Worm (Caenorhabditis elegans) whole organism, L3 larva: Measurements from ENCODE around the gene K07C11.8.

Experiments
- R02D3.7 ChIP-seq: fragments of 150-350 bp; optimal IDR thresholded peaks from 2 replicates; lab custom pipeline; 2014; ENCODE audit warnings: missing biosample characterization, missing genetic modification characterization
- ama-1 ChIP-seq: fragments of 150-350 bp; optimal IDR thresholded peaks from 2 replicates; lab custom pipeline; 2018
- ceh-28 ChIP-seq: fragments of 150-350 bp; optimal IDR thresholded peaks from 2 replicates; lab custom pipeline; 2014; ENCODE audit warnings: missing biosample characterization, missing genetic modification reagents, missing genetic modification characterization
- ceh-82 ChIP-seq: fragments of 150-350 bp; optimal IDR thresholded peaks from 2 replicates; lab custom pipeline; 2014; ENCODE audit warnings: missing biosample characterization, missing genetic modification characterization
- egl-5 ChIP-seq: fragments of 150-350 bp; optimal IDR thresholded peaks from 2 replicates; lab custom pipeline; 2017; ENCODE audit warnings: missing biosample characterization, missing genetic modification reagents, missing genetic modification characterization, inconsistent platforms
- elt-2 ChIP-seq: sonication (generic microtip); optimal IDR thresholded peaks from 2 replicates; lab custom pipeline; 2016; ENCODE audit warnings: missing genetic modification reagents, mild to moderate bottlenecking, missing genetic modification characterization, missing compliant biosample characterization
- elt-3 ChIP-seq, 3 experiments: fragments of 150-350 bp in 1 of 3; sonication (generic microtip) in 2 of 3; optimal IDR thresholded peaks; 2 replicates in 2 of 3; 4 replicates in 1 of 3; lab custom pipeline; 2014 to 2017; ENCODE audit warnings: missing biosample characterization in 3 of 3, missing genetic modification characterization in 3 of 3
- eor-1 ChIP-seq, 2 experiments: fragments of 150-350 bp; optimal IDR thresholded peaks; 2 replicates each; lab custom pipeline; 2014 to 2018; ENCODE audit warnings: missing biosample characterization in 2 of 2, missing genetic modification characterization in 2 of 2
- fkh-10 ChIP-seq: sonication (generic microtip); optimal IDR thresholded peaks from 2 replicates; lab custom pipeline; 2017; ENCODE audit warnings: missing biosample characterization, missing genetic modification reagents, missing genetic modification characterization
- fkh-2 ChIP-seq: fragments of 150-350 bp; optimal IDR thresholded peaks from 2 replicates; lab custom pipeline; 2014; ENCODE audit warnings: missing biosample characterization, missing genetic modification reagents, missing genetic modification characterization
- hmg-11 ChIP-seq: sonication (generic microtip); optimal IDR thresholded peaks from 2 replicates; lab custom pipeline; 2016; ENCODE audit warnings: missing genetic modification characterization, missing compliant biosample characterization
- jun-1 ChIP-seq: fragments of 150-350 bp; optimal IDR thresholded peaks from 2 replicates; lab custom pipeline; 2014; ENCODE audit warnings: missing biosample characterization, missing genetic modification reagents, missing genetic modification characterization
- lin-15B ChIP-seq: fragments of 150-350 bp; optimal IDR thresholded peaks from 2 replicates; lab custom pipeline; 2014; ENCODE audit warnings: missing biosample characterization, missing genetic modification characterization
- lin-39 ChIP-seq: fragments of 150-350 bp; optimal IDR thresholded peaks from 2 replicates; lab custom pipeline; 2018; ENCODE audit warnings: missing biosample characterization, missing genetic modification reagents, missing genetic modification characterization
- lsy-12 ChIP-seq: sonication (generic microtip); optimal IDR thresholded peaks from 2 replicates; lab custom pipeline; 2016; ENCODE audit warnings: mild to moderate bottlenecking, missing genetic modification characterization, missing compliant biosample characterization
- mdl-1 ChIP-seq: fragments of 150-350 bp; optimal IDR thresholded peaks from 2 replicates; lab custom pipeline; 2014; ENCODE audit warnings: missing biosample characterization, missing genetic modification characterization
- mml-1 ChIP-seq: fragments of 150-350 bp; sonication (generic microtip); optimal IDR thresholded peaks from 3 replicates; lab custom pipeline; 2014; ENCODE audit warnings: missing biosample characterization, missing genetic modification characterization
- nfya-1 ChIP-seq: sonication (generic microtip); optimal IDR thresholded peaks from 2 replicates; lab custom pipeline; 2017; ENCODE audit warnings: missing genetic modification characterization, mild to moderate bottlenecking, missing compliant biosample characterization, antibody characterized with exemption, moderate library complexity; ENCODE audit not compliant: insufficient read depth
- nhr-11 ChIP-seq: fragments of 150-350 bp; optimal IDR thresholded peaks from 2 replicates; lab custom pipeline; 2014; ENCODE audit warnings: missing biosample characterization, missing genetic modification characterization
- nhr-23 ChIP-seq: fragments of 150-350 bp; optimal IDR thresholded peaks from 2 replicates; lab custom pipeline; 2014; ENCODE audit warnings: missing biosample characterization, missing genetic modification reagents, missing genetic modification characterization
- nhr-25 ChIP-seq: sonication (generic microtip); optimal IDR thresholded peaks from 2 replicates; lab custom pipeline; 2017; ENCODE audit warnings: missing biosample characterization, missing genetic modification characterization
- nhr-43 ChIP-seq: sonication (generic microtip); optimal IDR thresholded peaks from 2 replicates; lab custom pipeline; 2016; ENCODE audit warnings: mild to moderate bottlenecking, missing genetic modification characterization, missing compliant biosample characterization; ENCODE audit not compliant: poor library complexity, severe bottlenecking
- nhr-67 ChIP-seq: fragments of 150-350 bp; optimal IDR thresholded peaks from 2 replicates; lab custom pipeline; 2014; ENCODE audit warnings: missing biosample characterization, missing genetic modification characterization
- nhr-76 ChIP-seq: fragments of 150-350 bp; sonication (generic microtip); optimal IDR thresholded peaks from 5 replicates; lab custom pipeline; 2014; ENCODE audit warnings: missing biosample characterization, missing genetic modification characterization
- nhr-77 ChIP-seq: fragments of 150-350 bp; optimal IDR thresholded peaks from 2 replicates; lab custom pipeline; 2014; ENCODE audit warnings: missing biosample characterization, missing genetic modification characterization
- pha-4 ChIP-seq: fragments of 150-350 bp; optimal IDR thresholded peaks from 2 replicates; lab custom pipeline; 2014; ENCODE audit warnings: missing biosample characterization, missing genetic modification reagents, missing genetic modification characterization
- pqm-1 ChIP-seq: fragments of 150-350 bp; optimal IDR thresholded peaks from 2 replicates; lab custom pipeline; 2017; ENCODE audit warnings: missing biosample characterization, missing genetic modification characterization, inconsistent platforms
- skn-1 ChIP-seq: fragments of 150-350 bp; optimal IDR thresholded peaks from 2 replicates; lab custom pipeline; 2014; ENCODE audit warnings: missing biosample characterization, missing genetic modification characterization
- snpc-4 ChIP-seq: fragments of 150-350 bp; optimal IDR thresholded peaks from 2 replicates; lab custom pipeline; 2014; ENCODE audit warnings: missing biosample characterization, missing genetic modification characterization
- tbx-2 ChIP-seq: sonication (generic microtip); optimal IDR thresholded peaks from 2 replicates; lab custom pipeline; 2016; ENCODE audit warnings: mild to moderate bottlenecking, missing genetic modification characterization, missing compliant biosample characterization
- unc-39 ChIP-seq: sonication (generic microtip); optimal IDR thresholded peaks from 4 replicates; lab custom pipeline; 2017; ENCODE audit warnings: missing biosample characterization, missing genetic modification characterization
- zag-1 ChIP-seq: fragments of 150-350 bp; optimal IDR thresholded peaks from 2 replicates; lab custom pipeline; 2014; ENCODE audit warnings: missing biosample characterization, missing genetic modification characterization
- ztf-11 ChIP-seq: fragments of 150-350 bp; optimal IDR thresholded peaks from 2 replicates; lab custom pipeline; 2014; ENCODE audit warnings: missing biosample characterization, missing genetic modification characterization

The K07C11.8 gene

DNA sequence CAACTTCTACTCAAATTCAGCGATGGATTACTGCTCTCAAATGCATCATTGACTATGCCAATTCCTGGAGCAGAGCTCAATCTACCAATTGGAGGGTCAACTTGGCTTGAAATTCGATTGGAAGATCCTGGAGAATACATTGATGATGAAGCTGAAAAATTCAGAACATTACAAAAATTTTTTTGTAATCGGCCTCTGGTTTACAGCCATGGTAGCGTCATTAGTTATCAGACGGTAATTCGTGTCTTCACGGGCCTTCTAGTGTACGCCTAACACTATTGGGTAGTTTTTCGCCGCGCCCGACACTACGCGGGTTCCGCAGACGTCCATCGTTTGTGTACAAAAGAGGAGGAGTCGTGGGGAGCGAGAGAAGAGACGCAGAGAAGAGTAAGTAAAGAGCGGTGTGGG lies 11.0 kb upstream of the K07C11.8 start (continued):
- TF ChIP-seq tbx-2: peak; percentile 69
- peak; percentile 41 for TF ChIP-seq ceh-82 (tag; lab: Kevin White, UChicago)
- TF ChIP-seq nhr-25 (tag; lab: Kevin White, UChicago): peak; percentile 84
- peak; percentile 94 for TF ChIP-seq ama-1 (lab: Kevin White, UChicago)
- TF ChIP-seq mml-1 (tag; lab: Kevin White, UChicago): no peak

DNA sequence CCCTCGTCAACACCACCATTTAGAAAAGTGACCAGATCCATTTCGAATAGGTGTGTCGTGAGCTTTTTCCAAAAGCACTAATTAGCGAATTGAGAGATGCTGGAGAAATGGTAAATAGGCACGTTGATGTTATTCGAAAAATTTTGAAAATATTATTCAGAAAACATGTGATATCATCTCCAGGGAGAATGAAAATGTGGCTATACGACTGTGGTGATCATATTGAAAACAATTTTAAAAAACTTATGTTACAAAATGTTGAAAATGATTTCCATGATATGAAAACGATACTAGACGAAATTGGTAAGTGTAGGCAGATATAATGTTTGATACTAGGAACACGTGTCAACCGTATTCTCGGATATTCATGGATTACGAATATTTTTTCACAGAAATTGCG lies 9.1 kb upstream of the K07C11.8 start, which contains the start of gene K07C11.10:
Gene K07C11.10 (minus strand): TSS at position 101 of the 400 bp plus-strand sequence.
- TF ChIP-seq R02D3.7 (tag; lab: Kevin White, UChicago): no peak
- no peak for TF ChIP-seq snpc-4 (tag; lab: Kevin White, UChicago)
- no peak for TF ChIP-seq nhr-77 (tag; lab: Kevin White, UChicago)
- no peak for TF ChIP-seq jun-1 (tag; lab: Kevin White, UChicago)
- no peak for TF ChIP-seq nhr-76 (tag; lab: Kevin White, UChicago)
- TF ChIP-seq fkh-2: no peak
- no peak for TF ChIP-seq nhr-43 (tag; lab: Kevin White, UChicago)
- no peak for TF ChIP-seq pqm-1 (tag; lab: Kevin White, UChicago)
- TF ChIP-seq zag-1: no peak
- no peak for TF ChIP-seq lin-15B
- TF ChIP-seq hmg-11 (tag; lab: Kevin White, UChicago): no peak
- no peak for TF ChIP-seq elt-2 (tag; lab: Kevin White, UChicago)
- TF ChIP-seq lsy-12 (tag; lab: Kevin White, UChicago): no peak
- no peak for TF ChIP-seq nhr-67 (tag; lab: Kevin White, UChicago)
- no peak for TF ChIP-seq mdl-1 (tag; lab: Kevin White, UChicago)
- no peak for TF ChIP-seq elt-3 (tag; optimal IDR thresholded peaks at IDR 0.05; lab: Kevin White, UChicago)
- TF ChIP-seq fkh-10 (GFP tag; lab: Kevin White, UChicago): no peak
- TF ChIP-seq lin-39: no peak

DNA sequence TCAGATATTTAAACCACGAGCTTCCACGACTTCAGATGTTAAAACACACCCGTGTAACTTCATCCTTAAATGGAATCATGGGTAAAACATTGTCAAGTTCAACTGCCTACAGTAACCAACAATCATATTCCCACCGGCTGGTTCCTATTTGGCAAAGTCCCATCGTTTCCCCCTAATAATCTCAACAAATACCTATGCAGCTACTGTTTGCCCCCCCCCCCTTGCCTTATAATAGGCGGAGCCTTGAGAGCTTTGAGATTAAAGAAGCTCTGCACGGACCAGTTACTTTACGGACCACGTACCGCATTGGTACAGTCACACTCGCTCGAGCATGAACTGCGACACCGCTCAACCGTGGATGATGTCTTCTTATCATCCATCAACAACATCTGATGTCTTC lies 7.0 kb upstream of the K07C11.8 start, which contains the start of gene pax-1:
Gene pax-1 (plus strand): TSS at position 301 of the 400 bp plus-strand sequence.
- no peak for TF ChIP-seq mml-1 (tag; lab: Kevin White, UChicago)
- TF ChIP-seq nhr-43 (tag; lab: Kevin White, UChicago): no peak
- no peak for TF ChIP-seq ztf-11

DNA sequence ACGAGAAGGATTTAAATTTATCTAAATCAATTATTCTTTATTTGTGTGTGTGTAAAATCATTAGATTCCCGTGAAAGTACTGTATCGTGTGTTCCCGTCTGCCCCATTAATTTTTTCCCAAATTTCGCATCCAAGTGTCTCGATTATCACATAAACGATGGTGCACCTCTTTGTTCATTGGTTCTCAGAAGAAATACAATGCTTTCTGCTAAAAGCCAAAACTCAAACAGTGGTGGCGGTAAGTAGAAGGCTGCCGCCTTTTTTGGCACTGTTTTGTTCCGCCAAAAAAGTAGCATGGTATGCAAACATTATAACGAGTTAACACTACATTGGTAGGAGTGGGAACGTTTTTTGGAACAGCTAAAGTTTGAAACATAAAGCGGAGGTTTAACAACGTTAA lies 5.7 kb upstream of the K07C11.8 start:
- TF ChIP-seq unc-39 (no peak), nhr-11 (no peak), skn-1 (no peak), fkh-2 (no peak), lin-39 (no peak), nhr-23 (tag; lab: Kevin White, UChicago) (no peak), lsy-12 (tag; lab: Kevin White, UChicago) (no peak)
- TF ChIP-seq, all 47 proteins: peak for 0

DNA sequence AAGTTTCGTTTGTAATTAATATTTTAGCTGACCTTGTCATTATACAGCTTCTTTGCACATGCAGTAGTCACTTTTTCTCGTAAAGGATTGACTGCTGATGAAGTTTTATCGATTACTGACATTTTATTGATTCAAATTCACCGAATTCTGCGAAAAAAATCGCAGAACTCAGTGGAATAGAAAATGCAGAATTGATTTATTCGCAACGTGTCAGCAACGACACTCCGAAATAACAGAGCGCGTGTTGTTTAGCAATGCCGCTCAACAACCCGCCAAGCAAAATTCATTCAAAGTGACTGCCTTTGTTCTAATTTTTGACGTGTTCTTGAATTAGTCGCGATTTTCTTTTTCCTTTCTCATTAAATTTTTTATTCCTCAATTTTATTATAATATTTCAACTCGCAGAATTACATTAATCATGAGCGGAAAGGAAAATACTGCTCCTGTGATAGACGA lies 3.4 kb upstream of the K07C11.8 start, which contains the start of the genes cogc-6 and air-1:
Gene cogc-6 (minus strand): TSS at position 234 of the 456 bp plus-strand sequence.
Gene air-1 (plus strand): TSS at position 406 of the 456 bp plus-strand sequence.
- TF ChIP-seq nhr-77 (tag; lab: Kevin White, UChicago): no peak
- TF ChIP-seq ama-1 (lab: Kevin White, UChicago): no peak
- TF ChIP-seq snpc-4 (tag; lab: Kevin White, UChicago): peak; percentile 53
- TF ChIP-seq ceh-28 (tag; lab: Kevin White, UChicago): peak; percentile 60
- peak; percentile 25 for TF ChIP-seq lin-15B
- TF ChIP-seq nfya-1 (tag; lab: Kevin White, UChicago): peak; percentile 41
- TF ChIP-seq lsy-12 (tag; lab: Kevin White, UChicago): no peak
- TF ChIP-seq pha-4: peak; percentile 43
- no peak for TF ChIP-seq eor-1 (tag; optimal IDR thresholded peaks at IDR 0.05; lab: Kevin White, UChicago)
- no peak for TF ChIP-seq nhr-76 (tag; lab: Kevin White, UChicago)
- TF ChIP-seq egl-5 (tag; lab: Kevin White, UChicago): no peak
- peak; percentile 35 for TF ChIP-seq nhr-23 (tag; lab: Kevin White, UChicago)
- TF ChIP-seq, all 47 proteins: peak for 6
